In the genomic region with DNA sequence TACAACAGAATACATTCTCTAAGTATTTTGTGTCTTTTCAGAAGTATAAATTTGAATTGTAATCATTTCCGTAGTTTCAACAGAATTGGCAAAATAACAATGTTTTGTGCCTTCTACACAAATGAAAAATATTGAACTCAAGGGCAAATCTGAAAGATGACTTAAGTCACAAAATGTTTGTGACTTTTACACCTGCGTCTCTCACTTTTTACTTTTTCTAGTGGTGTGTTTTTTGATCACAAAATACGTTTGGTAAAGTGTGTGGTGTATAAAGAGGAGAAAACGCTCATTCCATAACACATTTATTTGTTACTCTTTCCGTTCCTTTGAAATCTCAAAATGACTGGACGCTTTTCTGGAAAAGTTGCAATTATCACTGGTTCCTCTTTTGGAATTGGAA, we compare ENCODE assay signal across 4 worm cellular contexts.
TF ChIP-seq lines count a peak whose summit lies in the region.

A gene (plus strand): TSS at position 289 of the 400 bp plus-strand sequence.

TF ChIP-seq in whole organism, L1 larva, 84 proteins besides CTCF, POLR2A, EP300 and RAD21:
- TF ChIP-seq nhr-71 (tag; optimal IDR thresholded peaks at IDR 0.05; lab: Kevin White, UChicago): peak; percentile 15
- TF ChIP-seq skn-1 (tag; optimal IDR thresholded peaks at IDR 0.05; lab: Kevin White, UChicago): peak; percentile 13
- TF ChIP-seq ets-5 (GFP tag; IDR thresholded peaks at IDR 0.05; lab: Robert Waterston, UW): no peak
- peak; percentile 30 for TF ChIP-seq fkh-8 (tag; optimal IDR thresholded peaks at IDR 0.05; lab: Kevin White, UChicago)
- TF ChIP-seq mep-1 (tag; optimal IDR thresholded peaks at IDR 0.05; lab: Kevin White, UChicago): peak; percentile 25
- TF ChIP-seq snu-23 (GFP tag; optimal IDR thresholded peaks at IDR 0.05; lab: Kevin White, UChicago): peak; percentile 22
- peak; percentile 73 for TF ChIP-seq lin-14 (GFP tag; optimal IDR thresholded peaks at IDR 0.05; lab: Kevin White, UChicago)
- no peak for TF ChIP-seq zip-4 (GFP tag; optimal IDR thresholded peaks at IDR 0.05; lab: Kevin White, UChicago)

TF ChIP-seq in whole organism, L2 larva, 48 proteins besides CTCF, POLR2A, EP300 and RAD21:
- no peak for TF ChIP-seq dmd-4 (tag; optimal IDR thresholded peaks at IDR 0.05; lab: Kevin White, UChicago)
- no peak for TF ChIP-seq ceh-82 (tag; optimal IDR thresholded peaks at IDR 0.05; lab: Kevin White, UChicago)
- no peak for TF ChIP-seq nhr-25 (tag; optimal IDR thresholded peaks at IDR 0.05; lab: Kevin White, UChicago)
- TF ChIP-seq mdl-1 (tag; optimal IDR thresholded peaks at IDR 0.05; lab: Kevin White, UChicago): no peak
- no peak for TF ChIP-seq ztf-1 (GFP tag; conservative IDR thresholded peaks at IDR 0.05; lab: Robert Waterston, UW)
- no peak for TF ChIP-seq nhr-77 (tag; optimal IDR thresholded peaks at IDR 0.05; lab: Kevin White, UChicago)
- TF ChIP-seq nhr-10 (tag; optimal IDR thresholded peaks at IDR 0.05; lab: Kevin White, UChicago): no peak
- no peak for TF ChIP-seq lsy-2 (tag; optimal IDR thresholded peaks at IDR 0.05; lab: Kevin White, UChicago)
- TF ChIP-seq sma-9 (GFP tag; optimal IDR thresholded peaks at IDR 0.05; lab: Kevin White, UChicago): peak; percentile 73
- TF ChIP-seq sma-9 (tag; optimal IDR thresholded peaks at IDR 0.05; lab: Kevin White, UChicago): no peak
- TF ChIP-seq ama-1 (optimal IDR thresholded peaks at IDR 0.05; lab: Kevin White, UChicago): no peak
- no peak for TF ChIP-seq sem-4 (tag; optimal IDR thresholded peaks at IDR 0.05; lab: Kevin White, UChicago)
- no peak for TF ChIP-seq aly-2 (tag; optimal IDR thresholded peaks at IDR 0.05; lab: Kevin White, UChicago)
- no peak for TF ChIP-seq gmeb-1 (tag; optimal IDR thresholded peaks at IDR 0.05; lab: Kevin White, UChicago)
- no peak for TF ChIP-seq egl-27 (tag; optimal IDR thresholded peaks at IDR 0.05; lab: Kevin White, UChicago)
- TF ChIP-seq crh-2 (tag; optimal IDR thresholded peaks at IDR 0.05; lab: Kevin White, UChicago): no peak
- no peak for TF ChIP-seq alr-1 (tag; optimal IDR thresholded peaks at IDR 0.05; lab: Kevin White, UChicago)
- no peak for TF ChIP-seq nhr-21 (tag; optimal IDR thresholded peaks at IDR 0.05; lab: Kevin White, UChicago)
- peak; percentile 47 for TF ChIP-seq skn-1 (tag; optimal IDR thresholded peaks at IDR 0.05; lab: Kevin White, UChicago)
- no peak for TF ChIP-seq sma-3 (GFP tag; optimal IDR thresholded peaks at IDR 0.05; lab: Kevin White, UChicago)
- no peak for TF ChIP-seq nhr-12 (tag; optimal IDR thresholded peaks at IDR 0.05; lab: Kevin White, UChicago)
- TF ChIP-seq elt-1 (tag; optimal IDR thresholded peaks at IDR 0.05; lab: Kevin White, UChicago): no peak
- TF ChIP-seq Y55F3AM.14 (GFP tag; optimal IDR thresholded peaks at IDR 0.05; lab: Kevin White, UChicago): no peak
- peak; percentile 23 for TF ChIP-seq unc-55 (GFP tag; optimal IDR thresholded peaks at IDR 0.05; lab: Kevin White, UChicago)
- TF ChIP-seq fos-1 (tag; optimal IDR thresholded peaks at IDR 0.05; lab: Kevin White, UChicago): peak; percentile 22
- TF ChIP-seq nhr-11 (tag; optimal IDR thresholded peaks at IDR 0.05; lab: Kevin White, UChicago): no peak
- TF ChIP-seq zag-1 (tag; optimal IDR thresholded peaks at IDR 0.05; lab: Kevin White, UChicago): no peak
- TF ChIP-seq nhr-6 (tag; optimal IDR thresholded peaks at IDR 0.05; lab: Kevin White, UChicago): no peak
- no peak for TF ChIP-seq snpc-4 (tag; optimal IDR thresholded peaks at IDR 0.05; lab: Kevin White, UChicago)
TF ChIP-seq in whole organism, L2 larva: peak in this region for 4.

TF ChIP-seq in whole organism, L3 larva, 47 proteins besides CTCF, POLR2A, EP300 and RAD21:
- TF ChIP-seq ceh-9 (tag; optimal IDR thresholded peaks at IDR 0.05; lab: Kevin White, UChicago): no peak
- peak; percentile 30 for TF ChIP-seq elt-2 (tag; optimal IDR thresholded peaks at IDR 0.05; lab: Kevin White, UChicago)
- TF ChIP-seq pqm-1 (tag; optimal IDR thresholded peaks at IDR 0.05; lab: Kevin White, UChicago): peak; percentile 48

TF ChIP-seq in whole organism, L4 larva, 104 proteins besides CTCF, POLR2A, EP300 and RAD21:
- peak; percentile 97 for TF ChIP-seq nhr-28 (tag; optimal IDR thresholded peaks at IDR 0.05; lab: Kevin White, UChicago)
- TF ChIP-seq daf-16 (GFP tag; optimal IDR thresholded peaks at IDR 0.05; lab: Kevin White, UChicago): no peak
- no peak for TF ChIP-seq daf-16 (tag; optimal IDR thresholded peaks at IDR 0.05; lab: Kevin White, UChicago)
- no peak for TF ChIP-seq F10B5.3 (tag; optimal IDR thresholded peaks at IDR 0.05; lab: Kevin White, UChicago)
- TF ChIP-seq ces-1 (GFP tag; optimal IDR thresholded peaks at IDR 0.05; lab: Kevin White, UChicago): no peak
- no peak for TF ChIP-seq F37D6.2 (tag; optimal IDR thresholded peaks at IDR 0.05; lab: Kevin White, UChicago)
- TF ChIP-seq hlh-30 (tag; optimal IDR thresholded peaks at IDR 0.05; lab: Kevin White, UChicago; ENCODE audit: insufficient read depth): peak; percentile 5
- TF ChIP-seq dmd-6 (GFP tag; IDR thresholded peaks at IDR 0.05; lab: Robert Waterston, UW): peak; percentile 81
- TF ChIP-seq tag-97 (GFP tag; IDR thresholded peaks at IDR 0.05; lab: Robert Waterston, UW): no peak
- peak; percentile 25 for TF ChIP-seq nhr-77 (tag; optimal IDR thresholded peaks at IDR 0.05; lab: Kevin White, UChicago)
- no peak for TF ChIP-seq lir-3 (tag; optimal IDR thresholded peaks at IDR 0.05; lab: Kevin White, UChicago)
- no peak for TF ChIP-seq ceh-82 (tag; optimal IDR thresholded peaks at IDR 0.05; lab: Kevin White, UChicago)
- no peak for TF ChIP-seq daf-8 (GFP tag; IDR thresholded peaks at IDR 0.05; lab: Robert Waterston, UW)
- TF ChIP-seq nhr-102 (tag; optimal IDR thresholded peaks at IDR 0.05; lab: Kevin White, UChicago): peak; percentile 71
TF ChIP-seq in whole organism, L4 larva: peak in this region for 5.
